Fruit fly (Drosophila melanogaster) whole organism, pupa: ENCODE results near the gene CG6059.

ENCODE experiments used
- CG10348 ChIP-seq: fragments of 200-800 bp; sonication (Bioruptor generic); IDR thresholded peaks from 2 replicates; pipeline ENCODE4 v1.3.6; 2022; ENCODE audit warnings: missing biosample characterization, missing genetic modification characterization
- CG12605 ChIP-seq: fragments of 200-800 bp; sonication (Bioruptor generic); IDR thresholded peaks from 2 replicates; pipeline ENCODE4 v1.3.6; 2022; ENCODE audit warnings: missing biosample characterization, missing genetic modification characterization
- CG13204 ChIP-seq: fragments of 200-800 bp; sonication (Bioruptor generic); optimal IDR thresholded peaks from 2 replicates; lab custom pipeline; 2018; ENCODE audit warnings: missing biosample characterization, mild to moderate bottlenecking, missing genetic modification characterization, moderate library complexity
- CG14655 ChIP-seq: fragments of 200-800 bp; sonication (Bioruptor generic); optimal IDR thresholded peaks from 3 replicates; lab custom pipeline; 2017; ENCODE audit warnings: mild to moderate bottlenecking, missing biosample characterization, missing genetic modification reagents, missing genetic modification characterization
- CG15710 ChIP-seq: fragments of 200-800 bp; sonication (Bioruptor generic); optimal IDR thresholded peaks from 2 replicates; lab custom pipeline; 2018; ENCODE audit warnings: missing biosample characterization, mild to moderate bottlenecking, missing genetic modification characterization, moderate library complexity
- CG17806 ChIP-seq: fragments of 200-800 bp; sonication (Bioruptor generic); optimal IDR thresholded peaks from 2 replicates; lab custom pipeline; 2018; ENCODE audit warnings: missing biosample characterization, mild to moderate bottlenecking, missing genetic modification characterization, moderate library complexity
- CG32121 ChIP-seq: fragments of 200-800 bp; sonication (Bioruptor generic); IDR thresholded peaks from 2 replicates; pipeline ENCODE4 v1.3.6; 2022; ENCODE audit warnings: missing biosample characterization, missing genetic modification characterization
- CG34367 ChIP-seq: fragments of 200-800 bp; sonication (Bioruptor generic); optimal IDR thresholded peaks from 2 replicates; lab custom pipeline; 2018; ENCODE audit warnings: missing biosample characterization, mild to moderate bottlenecking, missing genetic modification characterization
- CG4496 ChIP-seq: fragments of 200-800 bp; sonication (Bioruptor generic); IDR thresholded peaks from 3 replicates; pipeline ENCODE4 v1.3.6; 2022; ENCODE audit warnings: missing biosample characterization, missing genetic modification characterization
- CG8159 ChIP-seq: fragments of 200-800 bp; sonication (Bioruptor generic); optimal IDR thresholded peaks from 3 replicates; lab custom pipeline; 2018; ENCODE audit warnings: missing biosample characterization, mild to moderate bottlenecking, missing genetic modification characterization, moderate library complexity
- CG8301 ChIP-seq: fragments of 200-800 bp; sonication (Bioruptor generic); optimal IDR thresholded peaks from 2 replicates; lab custom pipeline; 2018; ENCODE audit warnings: missing biosample characterization, mild to moderate bottlenecking, missing genetic modification characterization
- CG9948 ChIP-seq: fragments of 200-800 bp; sonication (Bioruptor generic); optimal IDR thresholded peaks from 2 replicates; lab custom pipeline; 2018; ENCODE audit warnings: missing biosample characterization, mild to moderate bottlenecking, missing genetic modification characterization, moderate library complexity
- D1 ChIP-seq: fragments of 200-800 bp; sonication (Bioruptor generic); optimal IDR thresholded peaks from 2 replicates; lab custom pipeline; 2018; ENCODE audit warnings: missing biosample characterization, mild to moderate bottlenecking, missing genetic modification characterization, moderate library complexity
- EcR ChIP-seq: fragments of 200-800 bp; sonication (Bioruptor generic); optimal IDR thresholded peaks from 3 replicates; lab custom pipeline; 2019; ENCODE audit warnings: missing biosample characterization, missing genetic modification characterization, mild to moderate bottlenecking, moderate library complexity, missing genetic modification reagents
- Ets98B ChIP-seq: fragments of 200-800 bp; sonication (Bioruptor generic); IDR thresholded peaks from 2 replicates; pipeline ENCODE4 v1.3.6; 2022; ENCODE audit warnings: missing biosample characterization, missing genetic modification characterization
- Pif1A ChIP-seq: fragments of 200-800 bp; sonication (Bioruptor generic); optimal IDR thresholded peaks from 3 replicates; lab custom pipeline; 2016; ENCODE audit warnings: missing biosample characterization, missing genetic modification characterization
- Pif1B ChIP-seq: fragments of 200-800 bp; sonication (Bioruptor generic); optimal IDR thresholded peaks from 3 replicates; lab custom pipeline; 2016; ENCODE audit warnings: missing biosample characterization, missing genetic modification characterization
- Snoo ChIP-seq: fragments of 200-800 bp; sonication (Bioruptor generic); optimal IDR thresholded peaks from 3 replicates; lab custom pipeline; 2017; ENCODE audit warnings: missing biosample characterization, mild to moderate bottlenecking, missing genetic modification characterization, inconsistent platforms
- fd96Ca ChIP-seq: fragments of 200-800 bp; sonication (Bioruptor generic); IDR thresholded peaks from 3 replicates; pipeline ENCODE4 v1.3.6; 2022; ENCODE audit warnings: missing biosample characterization, missing genetic modification characterization
- gl ChIP-seq: fragments of 200-800 bp; sonication (Bioruptor generic); optimal IDR thresholded peaks from 2 replicates; lab custom pipeline; 2018; ENCODE audit warnings: missing biosample characterization, mild to moderate bottlenecking, missing genetic modification characterization
- rn ChIP-seq: fragments of 200-800 bp; sonication (Bioruptor generic); IDR thresholded peaks from 2 replicates; pipeline ENCODE4 v1.3.6; 2022; ENCODE audit warnings: missing biosample characterization, missing genetic modification characterization

The CG6059 gene

dm6 chr3R:27124588-27124987 lies at the start of gene CG6059:
Gene CG6059 (minus strand): TSS chr3R:27124688.
- TF ChIP-seq CG12605 (GFP tag; lab: Robert Waterston, UW) (no peak), Ets98B (no peak), Snoo (tag; lab: Kevin White, UChicago) (no peak), fd96Ca (GFP tag; lab: Robert Waterston, UW) (no peak), CG8159 (tag; lab: Kevin White, UChicago) (no peak)

DNA sequence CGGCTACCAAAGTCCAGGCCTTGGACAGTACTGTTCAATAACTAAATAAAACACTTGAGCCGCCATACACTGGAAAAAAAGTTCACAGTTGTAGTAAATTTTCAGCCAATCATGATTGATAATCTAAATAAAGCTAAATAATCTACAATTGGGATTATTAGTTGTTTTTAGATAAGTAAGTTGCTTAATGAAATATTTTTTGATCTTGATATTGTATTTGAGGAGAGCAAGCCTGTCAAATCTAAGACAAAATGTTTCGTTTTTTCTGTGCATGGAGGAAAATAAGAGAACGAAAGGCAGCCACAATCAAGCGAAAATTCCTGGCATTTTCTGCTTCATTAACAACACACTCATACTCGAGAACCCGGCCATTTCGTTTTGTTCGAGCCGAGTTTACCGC lies 46.7 kb upstream of the CG6059 start:
- no peak for TF ChIP-seq Ets98B
- no peak for TF ChIP-seq CG32121 (GFP tag; lab: Robert Waterston, UW)
- no peak for TF ChIP-seq CG10348 (GFP tag; lab: Robert Waterston, UW)
- TF ChIP-seq CG9948 = peak; percentile 18
- no peak for TF ChIP-seq CG34367 (tag; lab: Kevin White, UChicago)
- TF ChIP-seq D1 (tag; lab: Kevin White, UChicago) = no peak
- TF ChIP-seq Pif1B = no peak
- TF ChIP-seq CG15710 (tag; lab: Kevin White, UChicago) = peak; percentile 34
- TF ChIP-seq CG8301 = peak; percentile 5
- peak; percentile 24 for TF ChIP-seq Pif1A
- TF ChIP-seq fd96Ca (GFP tag; lab: Robert Waterston, UW) = no peak
- no peak for TF ChIP-seq CG4496 (GFP tag; lab: Robert Waterston, UW)
- peak; percentile 31 for TF ChIP-seq gl (tag; lab: Kevin White, UChicago)
- peak; percentile 59 for TF ChIP-seq CG17806 (tag; lab: Kevin White, UChicago)
- peak; percentile 40 for TF ChIP-seq CG14655 (GFP tag; lab: Kevin White, UChicago)
- TF ChIP-seq EcR (GFP tag; lab: Kevin White, UChicago) = no peak
- peak; percentile 19 for TF ChIP-seq Snoo (tag; lab: Kevin White, UChicago)
- TF ChIP-seq CG12605 (GFP tag; lab: Robert Waterston, UW) = no peak
- no peak for TF ChIP-seq rn (GFP tag; lab: Robert Waterston, UW)
- peak; percentile 59 for TF ChIP-seq CG8159 (tag; lab: Kevin White, UChicago)
- no peak for TF ChIP-seq CG13204 (GFP tag; lab: Kevin White, UChicago)

- TF ChIP-seq D1 (tag; lab: Kevin White, UChicago) (no peak), CG9948 (peak; percentile 79), CG32121 (GFP tag; lab: Robert Waterston, UW) (peak; percentile 91), CG8159 (tag; lab: Kevin White, UChicago) (peak; percentile 70), EcR (GFP tag; lab: Kevin White, UChicago) (no peak), Pif1B (peak; percentile 78), rn (GFP tag; lab: Robert Waterston, UW) (peak; percentile 82), CG10348 (GFP tag; lab: Robert Waterston, UW) (no peak), CG17806 (tag; lab: Kevin White, UChicago) (peak; percentile 82), CG12605 (GFP tag; lab: Robert Waterston, UW) (peak; percentile 90), CG15710 (tag; lab: Kevin White, UChicago) (peak; percentile 57), CG14655 (GFP tag; lab: Kevin White, UChicago) (peak; percentile 92), CG4496 (GFP tag; lab: Robert Waterston, UW) (peak; percentile 92), CG8301 (peak; percentile 92), Snoo (tag; lab: Kevin White, UChicago) (no peak), gl (tag; lab: Kevin White, UChicago) (peak; percentile 45), fd96Ca (GFP tag; lab: Robert Waterston, UW) (peak; percentile 86), Ets98B (peak; percentile 94), CG13204 (GFP tag; lab: Kevin White, UChicago) (peak; percentile 14), Pif1A (peak; percentile 84), CG34367 (tag; lab: Kevin White, UChicago) (peak; percentile 37)
These were observed 42.9 kb upstream of the CG6059 start for dm6 chr3R:27167350-27167749.

- TF ChIP-seq CG8301 (no peak), CG15710 (tag; lab: Kevin White, UChicago) (no peak), CG32121 (GFP tag; lab: Robert Waterston, UW) (no peak), Ets98B (no peak), rn (GFP tag; lab: Robert Waterston, UW) (no peak), CG12605 (GFP tag; lab: Robert Waterston, UW) (no peak), CG14655 (GFP tag; lab: Kevin White, UChicago) (no peak), CG10348 (GFP tag; lab: Robert Waterston, UW) (no peak), CG17806 (tag; lab: Kevin White, UChicago) (no peak), D1 (tag; lab: Kevin White, UChicago) (no peak), CG9948 (no peak)
These were observed 41.0 kb upstream of the CG6059 start, which contains the start of the genes CG34293 and spn-D for dm6 chr3R:27165416-27165982. Gene CG34293 (minus strand): TSS chr3R:27165575. Gene spn-D (plus strand): TSS chr3R:27165716.

- TF ChIP-seq CG32121 (GFP tag; lab: Robert Waterston, UW) = no peak
- TF ChIP-seq D1 (tag; lab: Kevin White, UChicago) = no peak
- TF ChIP-seq CG8301 = no peak
- TF ChIP-seq CG12605 (GFP tag; lab: Robert Waterston, UW) = no peak
- TF ChIP-seq CG34367 (tag; lab: Kevin White, UChicago) = no peak
- TF ChIP-seq Snoo (tag; lab: Kevin White, UChicago) = no peak
- TF ChIP-seq rn (GFP tag; lab: Robert Waterston, UW) = no peak
- no peak for TF ChIP-seq CG10348 (GFP tag; lab: Robert Waterston, UW)
- TF ChIP-seq CG17806 (tag; lab: Kevin White, UChicago) = no peak
- TF ChIP-seq CG4496 (GFP tag; lab: Robert Waterston, UW) = no peak
- no peak for TF ChIP-seq CG13204 (GFP tag; lab: Kevin White, UChicago)
- TF ChIP-seq CG15710 (tag; lab: Kevin White, UChicago) = no peak
- TF ChIP-seq Pif1A = no peak
- TF ChIP-seq Ets98B = no peak
- TF ChIP-seq Pif1B = no peak
These were observed 38.3 kb upstream of the CG6059 start, which contains the start of gene ppk31 for dm6 chr3R:27162824-27163223. Gene ppk31 (plus strand): TSS chr3R:27163124.
